Worm (Caenorhabditis elegans): ENCODE measurements around the gene C29H12.6.

- TF ChIP-seq hmg-11 (tag; optimal IDR thresholded peaks at IDR 0.05) (no peak), unc-62 (GFP tag; optimal IDR thresholded peaks at IDR 0.05) (no peak)
These were observed 35.4 kb downstream of the C29H12.6 start, which contains the start of gene F21H12.3 for ce11 chrII:6082620-6083019.
